Worm (Caenorhabditis elegans): Measurements from ENCODE around the gene F55H2.8.

F55H2.8 gene

ce11 chrIII:9497412-9497811 lies 16.3 kb upstream of the F55H2.8 start:
- TF ChIP-seq lsy-2 (tag; optimal IDR thresholded peaks at IDR 0.05) = no peak
- no peak for TF ChIP-seq elt-1 (tag; optimal IDR thresholded peaks at IDR 0.05)
- TF ChIP-seq alr-1 (tag; optimal IDR thresholded peaks at IDR 0.05) = no peak
- TF ChIP-seq nhr-129 (tag; optimal IDR thresholded peaks at IDR 0.05) = no peak
- TF ChIP-seq fos-1 (tag; optimal IDR thresholded peaks at IDR 0.05) = no peak

- TF ChIP-seq ceh-16 (tag; optimal IDR thresholded peaks at IDR 0.05) = no peak
- peak; percentile 60 for TF ChIP-seq nhr-129 (tag; optimal IDR thresholded peaks at IDR 0.05)
- no peak for TF ChIP-seq nhr-21 (tag; optimal IDR thresholded peaks at IDR 0.05)
- TF ChIP-seq sma-3 (GFP tag; optimal IDR thresholded peaks at IDR 0.05) = peak; percentile 47
- peak; percentile 50 for TF ChIP-seq nhr-25 (tag; optimal IDR thresholded peaks at IDR 0.05)
- no peak for TF ChIP-seq ztf-1 (GFP tag; conservative IDR thresholded peaks at IDR 0.05)
- TF ChIP-seq gmeb-1 (tag; optimal IDR thresholded peaks at IDR 0.05) = peak; percentile 57
These were observed 13.4 kb upstream of the F55H2.8 start, which contains the start of gene sod-4 for ce11 chrIII:9500267-9500666. Gene sod-4 (minus strand): TSS chrIII:9500375.

ce11 chrIII:9501072-9501471 lies 12.6 kb upstream of the F55H2.8 start:
- TF ChIP-seq dmd-4 (tag; optimal IDR thresholded peaks at IDR 0.05) (no peak), C34F6.9 (tag; optimal IDR thresholded peaks at IDR 0.05) (peak; percentile 20), lsy-2 (tag; optimal IDR thresholded peaks at IDR 0.05) (peak in 1 of 2 experiments; percentile 23)

- TF ChIP-seq nhr-10 (tag; optimal IDR thresholded peaks at IDR 0.05) (no peak), nhr-21 (tag; optimal IDR thresholded peaks at IDR 0.05) (peak; percentile 5), fos-1 (tag; optimal IDR thresholded peaks at IDR 0.05) (peak; percentile 71), mab-5 (tag; optimal IDR thresholded peaks at IDR 0.05) (no peak), ama-1 (optimal IDR thresholded peaks at IDR 0.05) (no peak), snpc-4 (tag; optimal IDR thresholded peaks at IDR 0.05) (no peak), sma-3 (GFP tag; optimal IDR thresholded peaks at IDR 0.05) (peak; percentile 58), lin-13 (GFP tag; optimal IDR thresholded peaks at IDR 0.05) (no peak), mdl-1 (tag; optimal IDR thresholded peaks at IDR 0.05) (no peak), C34F6.9 (tag; optimal IDR thresholded peaks at IDR 0.05) (no peak), elt-3 (tag; optimal IDR thresholded peaks at IDR 0.05) (no peak), sma-9 (GFP tag; optimal IDR thresholded peaks at IDR 0.05) (peak; percentile 37), sma-9 (tag; optimal IDR thresholded peaks at IDR 0.05) (no peak), lsy-2 (tag; optimal IDR thresholded peaks at IDR 0.05) (peak in 1 of 2 experiments; percentile 35)
These were observed 11.4 kb upstream of the F55H2.8 start for ce11 chrIII:9502155-9502714.

- TF ChIP-seq sma-3 (GFP tag; optimal IDR thresholded peaks at IDR 0.05) (no peak), dmd-4 (tag; optimal IDR thresholded peaks at IDR 0.05) (no peak), ama-1 (optimal IDR thresholded peaks at IDR 0.05) (no peak), ZK546.5 (tag; optimal IDR thresholded peaks at IDR 0.05) (no peak), nhr-21 (tag; optimal IDR thresholded peaks at IDR 0.05) (no peak)
These were observed 9.3 kb upstream of the F55H2.8 start for ce11 chrIII:9504347-9504746.

ce11 chrIII:9507799-9508198 lies 5.9 kb upstream of the F55H2.8 start, which contains the start of gene vha-14:
Gene vha-14 (plus strand): TSS chrIII:9508100.
- TF ChIP-seq nhr-12 (tag; optimal IDR thresholded peaks at IDR 0.05) = no peak
- peak; percentile 81 for TF ChIP-seq C34F6.9 (tag; optimal IDR thresholded peaks at IDR 0.05)
- TF ChIP-seq unc-55 (GFP tag; optimal IDR thresholded peaks at IDR 0.05) = peak; percentile 64
- peak; percentile 31 for TF ChIP-seq snpc-4 (tag; optimal IDR thresholded peaks at IDR 0.05)
- TF ChIP-seq mab-5 (tag; optimal IDR thresholded peaks at IDR 0.05) = no peak
- peak; percentile 9 for TF ChIP-seq nhr-21 (tag; optimal IDR thresholded peaks at IDR 0.05)
- TF ChIP-seq elt-3 (tag; optimal IDR thresholded peaks at IDR 0.05) = no peak
- TF ChIP-seq crh-2 (tag; optimal IDR thresholded peaks at IDR 0.05) = peak; percentile 87
- no peak for TF ChIP-seq mdl-1 (tag; optimal IDR thresholded peaks at IDR 0.05)
- peak; percentile 20 for TF ChIP-seq ztf-4 (tag; optimal IDR thresholded peaks at IDR 0.05)
- TF ChIP-seq ceh-82 (tag; optimal IDR thresholded peaks at IDR 0.05) = no peak
- TF ChIP-seq R02D3.7 (tag; optimal IDR thresholded peaks at IDR 0.05) = no peak
- no peak for TF ChIP-seq ztf-11 (tag; optimal IDR thresholded peaks at IDR 0.05)
- TF ChIP-seq nhr-25 (tag; optimal IDR thresholded peaks at IDR 0.05) = peak; percentile 9
- TF ChIP-seq nhr-129 (tag; optimal IDR thresholded peaks at IDR 0.05) = peak; percentile 74
- TF ChIP-seq lsy-2 (tag; optimal IDR thresholded peaks at IDR 0.05) = peak in 1 of 2 experiments; percentile 71
- no peak for TF ChIP-seq ztf-1 (GFP tag; conservative IDR thresholded peaks at IDR 0.05)
- peak; percentile 20 for TF ChIP-seq ama-1 (optimal IDR thresholded peaks at IDR 0.05)
- peak; percentile 4 for TF ChIP-seq sma-3 (GFP tag; optimal IDR thresholded peaks at IDR 0.05)
- no peak for TF ChIP-seq dmd-4 (tag; optimal IDR thresholded peaks at IDR 0.05)
- TF ChIP-seq unc-39 (tag; optimal IDR thresholded peaks at IDR 0.05) = no peak
- peak; percentile 60 for TF ChIP-seq fos-1 (tag; optimal IDR thresholded peaks at IDR 0.05)
